Fruit fly (Drosophila melanogaster): ENCODE measurements around the gene CG2021.

dm6 chr3L:1729380-1730159, 47.6 kb downstream of the CG2021 start:
- TF ChIP-seq CG9948 (tag; optimal IDR thresholded peaks at IDR 0.05): no peak
- no peak for TF ChIP-seq Pif1A (GFP tag; optimal IDR thresholded peaks at IDR 0.05)
- no peak for TF ChIP-seq CG14655 (GFP tag; optimal IDR thresholded peaks at IDR 0.05)
- no peak for TF ChIP-seq Pif1B (GFP tag; optimal IDR thresholded peaks at IDR 0.05)
- no peak for TF ChIP-seq CG32121 (GFP tag; IDR thresholded peaks at IDR 0.05)
